Worm (Caenorhabditis elegans): ENCODE data around the gene F58F12.2.

ce11 chrII:6401649-6402048 lies 13.8 kb upstream of the F58F12.2 start, which contains the start of gene btb-2:
- TF ChIP-seq lin-35 (GFP tag; optimal IDR thresholded peaks at IDR 0.05) (no peak), F57A8.1 (GFP tag; optimal IDR thresholded peaks at IDR 0.05) (no peak), lsy-27 (tag; optimal IDR thresholded peaks at IDR 0.05; ENCODE audit: borderline replicate concordance, insufficient read depth) (no peak), ceh-40 (GFP tag; IDR thresholded peaks at IDR 0.05) (no peak), cebp-2 (GFP tag; IDR thresholded peaks at IDR 0.05) (no peak), him-1 (tag; optimal IDR thresholded peaks at IDR 0.05) (no peak), Y67H2A.10 (GFP tag; conservative IDR thresholded peaks at IDR 0.05) (no peak), mxl-1 (tag; optimal IDR thresholded peaks at IDR 0.05) (no peak), F52B5.7 (tag; optimal IDR thresholded peaks at IDR 0.05) (no peak), let-526 (GFP tag; IDR thresholded peaks at IDR 0.05) (no peak), unc-62 (GFP tag; optimal IDR thresholded peaks at IDR 0.05) (no peak), K11D2.4 (GFP tag; IDR thresholded peaks at IDR 0.05) (no peak), B0336.3 (GFP tag; IDR thresholded peaks at IDR 0.05) (no peak)

Measured in whole organism, young adult.